Worm (Caenorhabditis elegans) whole organism, L2 larva: ENCODE measurements around the gene srsx-26.

ENCODE experiments used
- dmd-4 ChIP-seq: sonication (generic microtip); optimal IDR thresholded peaks from 2 replicates; lab custom pipeline; 2017; ENCODE audit warnings: missing biosample characterization, missing genetic modification characterization
- egl-27 ChIP-seq: sonication (generic microtip); optimal IDR thresholded peaks from 3 replicates; lab custom pipeline; 2017; ENCODE audit warnings: missing biosample characterization, missing genetic modification reagents, missing genetic modification characterization
- nhr-11 ChIP-seq: fragments of 150-350 bp; optimal IDR thresholded peaks from 2 replicates; lab custom pipeline; 2014; ENCODE audit warnings: missing biosample characterization, missing genetic modification characterization
- nhr-237 ChIP-seq: fragments of 150-350 bp; optimal IDR thresholded peaks from 2 replicates; lab custom pipeline; 2014; ENCODE audit warnings: missing biosample characterization, missing genetic modification characterization
- nhr-6 ChIP-seq: fragments of 150-350 bp; optimal IDR thresholded peaks from 2 replicates; lab custom pipeline; 2014; ENCODE audit warnings: missing biosample characterization, missing genetic modification characterization
- nhr-77 ChIP-seq: fragments of 150-350 bp; optimal IDR thresholded peaks from 2 replicates; lab custom pipeline; 2014; ENCODE audit warnings: missing biosample characterization, missing genetic modification characterization
- sma-9 ChIP-seq, 2 experiments: fragments of 150-350 bp in 1 of 2; sonication (generic microtip) in 1 of 2; optimal IDR thresholded peaks; 2 replicates each; lab custom pipeline; 2014 to 2016; ENCODE audit warnings: missing genetic modification characterization in 2 of 2, mild to moderate bottlenecking in 1 of 2, missing biosample characterization in 1 of 2, missing compliant biosample characterization in 1 of 2, missing genetic modification reagents in 1 of 2, moderate library complexity in 1 of 2

ce11 chrV:10159972-10160371 is 11.5 kb downstream of the srsx-26 start:
- TF ChIP-seq dmd-4 (no peak), nhr-6 (tag; lab: Kevin White, UChicago) (no peak), nhr-11 (tag; lab: Kevin White, UChicago) (no peak), egl-27 (tag; lab: Kevin White, UChicago) (no peak), sma-9 (GFP tag; optimal IDR thresholded peaks at IDR 0.05; lab: Kevin White, UChicago) (peak; percentile 36), sma-9 (tag; optimal IDR thresholded peaks at IDR 0.05; lab: Kevin White, UChicago) (no peak), nhr-77 (tag; lab: Kevin White, UChicago) (no peak), nhr-237 (tag; lab: Kevin White, UChicago) (no peak)
